Fruit fly (Drosophila melanogaster): ENCODE measurements around the gene Pcp.

Pcp gene

DNA sequence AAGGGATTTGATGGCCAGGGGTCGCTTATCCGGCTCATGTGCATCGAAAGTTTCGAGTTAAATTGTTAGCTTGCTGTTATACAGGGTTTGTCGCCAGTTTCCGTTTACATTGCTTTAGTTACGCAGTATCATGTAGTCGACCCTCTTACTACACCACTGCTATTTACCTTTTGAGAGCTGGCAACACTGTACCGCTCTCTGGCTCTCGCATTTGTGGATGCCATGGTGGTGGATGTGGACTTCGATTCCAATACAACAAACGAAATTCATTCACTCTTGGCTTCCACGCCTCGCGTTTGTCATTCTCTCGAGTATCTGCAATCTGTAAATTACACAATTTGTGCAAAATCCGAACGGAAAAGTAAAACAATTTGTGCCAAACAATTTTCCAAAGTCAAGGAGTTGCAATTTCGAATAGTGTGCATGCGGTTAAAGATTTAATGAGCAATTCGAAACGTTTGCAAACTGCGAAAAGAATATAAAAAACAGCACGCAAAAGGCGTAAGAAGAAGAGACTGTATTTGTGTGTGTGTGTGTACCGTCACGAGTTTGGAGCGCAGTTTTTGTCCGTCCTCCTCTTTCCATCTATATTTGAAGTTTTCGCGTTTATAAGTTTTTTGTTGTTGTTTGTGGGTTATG is 27.6 kb downstream of the Pcp start (continued):
- TF ChIP-seq HmgZ (tag; optimal IDR thresholded peaks at IDR 0.05) (peak; percentile 31), Ets97D (GFP tag; optimal IDR thresholded peaks at IDR 0.05) (no peak), CG15073 (GFP tag; optimal IDR thresholded peaks at IDR 0.05) (no peak), CG7987 (GFP tag; optimal IDR thresholded peaks at IDR 0.05) (peak; percentile 35), chm (GFP tag; IDR thresholded peaks at IDR 0.05) (peak; percentile 73; the same call in 1 of the 2 replicates), CG5180 (GFP tag; optimal IDR thresholded peaks at IDR 0.05) (no peak), grau (tag; optimal IDR thresholded peaks at IDR 0.05) (peak; percentile 8), ac (GFP tag; optimal IDR thresholded peaks at IDR 0.05) (no peak), CG1024 (GFP tag; IDR thresholded peaks at IDR 0.05) (no peak), fd102C (GFP tag; optimal IDR thresholded peaks at IDR 0.05) (no peak), CG13894 (tag; optimal IDR thresholded peaks at IDR 0.05) (no peak), esg (GFP tag; conservative IDR thresholded peaks at IDR 0.05) (no peak), CG4820 (GFP tag; optimal IDR thresholded peaks at IDR 0.05) (no peak), Taf1 (GFP tag; IDR thresholded peaks at IDR 0.05) (no peak), CG4328 (GFP tag; optimal IDR thresholded peaks at IDR 0.05) (no peak), Side (GFP tag; optimal IDR thresholded peaks at IDR 0.05) (no peak), chif (GFP tag; optimal IDR thresholded peaks at IDR 0.05) (no peak), CG1602 (GFP tag; optimal IDR thresholded peaks at IDR 0.05) (no peak), CG15269 (tag; optimal IDR thresholded peaks at IDR 0.05) (no peak), CG12104 (GFP tag; optimal IDR thresholded peaks at IDR 0.05) (no peak), CG8944 (GFP tag; optimal IDR thresholded peaks at IDR 0.05) (no peak), CG11696 (GFP tag; IDR thresholded peaks at IDR 0.05) (no peak), Drgx (GFP tag; IDR thresholded peaks at IDR 0.05) (0 out of 2 replicates have a peak, but pooled peaks have one; percentile 36), nau (GFP tag; optimal IDR thresholded peaks at IDR 0.05) (no peak), ttk (GFP tag; IDR thresholded peaks at IDR 0.05) (peak; percentile 26; the same call in 1 of the 2 replicates), CG2678 (tag; optimal IDR thresholded peaks at IDR 0.05) (no peak), CG12942 (GFP tag; optimal IDR thresholded peaks at IDR 0.05) (no peak), CG10321 (GFP tag; IDR thresholded peaks at IDR 0.05) (no peak), Dip3 (GFP tag; optimal IDR thresholded peaks at IDR 0.05) (no peak), fru (optimal IDR thresholded peaks at IDR 0.05) (no peak), lab (GFP tag; optimal IDR thresholded peaks at IDR 0.05) (peak; percentile 38), Dad (GFP tag; optimal IDR thresholded peaks at IDR 0.05) (no peak), CG4360 (GFP tag; IDR thresholded peaks at IDR 0.05) (0 out of 2 replicates have a peak, but pooled peaks have one; percentile 5), CG2712 (tag; optimal IDR thresholded peaks at IDR 0.05) (peak; percentile 27), bab2 (GFP tag; optimal IDR thresholded peaks at IDR 0.05) (no peak), Hmr (GFP tag; optimal IDR thresholded peaks at IDR 0.05) (peak; percentile 39), org-1 (GFP tag; optimal IDR thresholded peaks at IDR 0.05) (no peak), wek (GFP tag; optimal IDR thresholded peaks at IDR 0.05) (peak; percentile 46), Awh (GFP tag; IDR thresholded peaks at IDR 0.05) (no peak), CG13287 (GFP tag; IDR thresholded peaks at IDR 0.05; ENCODE audit: partially characterized antibody) (peak; percentile 84), CG8089 (GFP tag; optimal IDR thresholded peaks at IDR 0.05) (no peak), chinmo (GFP tag; IDR thresholded peaks at IDR 0.05; ENCODE audit: partially characterized antibody) (peak; percentile 99), oc (tag; optimal IDR thresholded peaks at IDR 0.05) (no peak), CG12769 (tag; optimal IDR thresholded peaks at IDR 0.05) (no peak), CG3838 (GFP tag; optimal IDR thresholded peaks at IDR 0.05) (no peak), CG4404 (GFP tag; IDR thresholded peaks at IDR 0.05) (0 out of 2 replicates have a peak, but pooled peaks have one; percentile 8), pan (optimal IDR thresholded peaks at IDR 0.05) (peak in 1 of 2 experiments; percentile 71), pan (GFP tag; optimal IDR thresholded peaks at IDR 0.05 in 1 of 2, IDR thresholded peaks at IDR 0.05 in 1 of 2) (peak in 1 of 2 experiments; percentile 17), ro (GFP tag; IDR thresholded peaks at IDR 0.05) (no peak), nerfin-2 (GFP tag; IDR thresholded peaks at IDR 0.05; ENCODE audit: partially characterized antibody) (peak; percentile 100), peb (GFP tag; IDR thresholded peaks at IDR 0.05) (no peak)
